Fruit fly (Drosophila melanogaster) whole organism, prepupa: Measurements from ENCODE around the gene Naglu.
A peak's percentile ranks its signal among the peaks of the same experiment; 100 is the strongest.

ENCODE experiments used
- Blimp-1 ChIP-seq: fragments of 200-800 bp; sonication (Bioruptor generic); optimal IDR thresholded peaks from 3 replicates; lab custom pipeline; 2017; ENCODE audit warnings: missing biosample characterization, missing genetic modification characterization, mild to moderate bottlenecking, moderate library complexity, missing genetic modification reagents
- CG11294 ChIP-seq: fragments of 200-800 bp; sonication (Bioruptor generic); IDR thresholded peaks from 2 replicates; pipeline ENCODE4 v1.3.6; 2022; ENCODE audit warnings: missing biosample characterization, missing genetic modification characterization
- CG11762 ChIP-seq: fragments of 200-800 bp; sonication (Bioruptor generic); optimal IDR thresholded peaks from 3 replicates; lab custom pipeline; 2016; ENCODE audit warnings: missing biosample characterization, missing genetic modification characterization; ENCODE audit not compliant: insufficient read depth
- CG11902 ChIP-seq: fragments of 200-800 bp; sonication (Bioruptor generic); optimal IDR thresholded peaks from 3 replicates; lab custom pipeline; 2016; ENCODE audit warnings: missing biosample characterization, missing genetic modification characterization
- CG15336 ChIP-seq: fragments of 200-800 bp; sonication (Bioruptor generic); IDR thresholded peaks from 2 replicates; pipeline ENCODE4 v1.3.6; 2022; ENCODE audit warnings: missing biosample characterization, missing genetic modification characterization
- CG1621 ChIP-seq: fragments of 200-800 bp; sonication (Bioruptor generic); optimal IDR thresholded peaks from 3 replicates; lab custom pipeline; 2018; ENCODE audit warnings: missing biosample characterization, mild to moderate bottlenecking, missing genetic modification characterization
- CG3032 ChIP-seq: fragments of 200-800 bp; optimal IDR thresholded peaks from 2 replicates; lab custom pipeline; 2019; ENCODE audit warnings: missing biosample characterization, mild to moderate bottlenecking, missing genetic modification characterization, moderate library complexity
- CG31627 ChIP-seq: fragments of 200-800 bp; sonication (Bioruptor generic); optimal IDR thresholded peaks from 3 replicates; lab custom pipeline; 2016; ENCODE audit warnings: missing biosample characterization, missing genetic modification characterization
- CG32006 ChIP-seq: fragments of 200-800 bp; sonication (Bioruptor generic); optimal IDR thresholded peaks from 3 replicates; lab custom pipeline; 2017; ENCODE audit warnings: missing biosample characterization, mild to moderate bottlenecking, missing genetic modification characterization
- CG34406 ChIP-seq: fragments of 200-800 bp; sonication (Bioruptor generic); optimal IDR thresholded peaks from 3 replicates; lab custom pipeline; 2016; ENCODE audit warnings: missing biosample characterization, missing genetic modification characterization
- CG6792 ChIP-seq: fragments of 200-800 bp; sonication (Bioruptor generic); optimal IDR thresholded peaks from 3 replicates; lab custom pipeline; 2016; ENCODE audit warnings: missing biosample characterization, missing genetic modification characterization
- CG6808 ChIP-seq: fragments of 200-800 bp; sonication (Bioruptor generic); optimal IDR thresholded peaks from 3 replicates; lab custom pipeline; 2017; ENCODE audit warnings: missing biosample characterization, missing genetic modification characterization, mild to moderate bottlenecking, moderate library complexity, missing genetic modification reagents
- CG6854 ChIP-seq: fragments of 200-800 bp; sonication (Bioruptor generic); optimal IDR thresholded peaks from 2 replicates; lab custom pipeline; 2017; ENCODE audit warnings: missing biosample characterization, mild to moderate bottlenecking, missing genetic modification characterization
- CG8319 ChIP-seq: fragments of 200-800 bp; sonication (Bioruptor generic); optimal IDR thresholded peaks from 3 replicates; lab custom pipeline; 2016; ENCODE audit warnings: missing biosample characterization, missing genetic modification characterization
- CG8632 ChIP-seq: fragments of 200-800 bp; sonication (Bioruptor generic); optimal IDR thresholded peaks from 3 replicates; lab custom pipeline; 2016; ENCODE audit warnings: missing biosample characterization, missing genetic modification characterization
- CG9139 ChIP-seq: fragments of 200-800 bp; sonication (Bioruptor generic); optimal IDR thresholded peaks from 3 replicates; lab custom pipeline; 2017; ENCODE audit warnings: missing biosample characterization, mild to moderate bottlenecking, missing genetic modification characterization
- Eip75B ChIP-seq: fragments of 200-800 bp; sonication (Bioruptor generic); optimal IDR thresholded peaks from 3 replicates; lab custom pipeline; 2016; ENCODE audit warnings: missing biosample characterization, missing genetic modification characterization
- Eip78C ChIP-seq: fragments of 200-800 bp; sonication (Bioruptor generic); peaks from one replicate; lab custom pipeline; 2016; ENCODE audit warnings: missing biosample characterization, missing genetic modification characterization
- Eip93F ChIP-seq: fragments of 200-800 bp; sonication (Bioruptor generic); optimal IDR thresholded peaks from 2 replicates; lab custom pipeline; 2016; ENCODE audit warnings: missing biosample characterization, mild to moderate bottlenecking, missing genetic modification characterization
- Ets21C ChIP-seq: fragments of 200-800 bp; sonication (Bioruptor generic); optimal IDR thresholded peaks from 3 replicates; lab custom pipeline; 2016; ENCODE audit warnings: missing biosample characterization, missing genetic modification characterization
- Met ChIP-seq: fragments of 200-800 bp; sonication (Bioruptor generic); optimal IDR thresholded peaks from 3 replicates; lab custom pipeline; 2016; ENCODE audit warnings: missing biosample characterization, missing genetic modification characterization
- OdsH ChIP-seq: fragments of 200-800 bp; sonication (Bioruptor generic); optimal IDR thresholded peaks from 3 replicates; lab custom pipeline; 2016; ENCODE audit warnings: missing biosample characterization, missing genetic modification characterization
- Sox102F ChIP-seq: fragments of 200-800 bp; sonication (Bioruptor generic); optimal IDR thresholded peaks from 2 replicates; lab custom pipeline; 2016; ENCODE audit warnings: missing biosample characterization, mild to moderate bottlenecking, missing genetic modification characterization
- Sox14 ChIP-seq: fragments of 200-800 bp; sonication (Bioruptor generic); optimal IDR thresholded peaks from 3 replicates; lab custom pipeline; 2016; ENCODE audit warnings: missing biosample characterization, missing genetic modification characterization
- Sox15 ChIP-seq: fragments of 200-800 bp; sonication (Bioruptor generic); optimal IDR thresholded peaks from 3 replicates; lab custom pipeline; 2016; ENCODE audit warnings: missing biosample characterization, missing genetic modification characterization
- dac ChIP-seq: fragments of 200-800 bp; sonication (Bioruptor generic); optimal IDR thresholded peaks from 2 replicates; lab custom pipeline; 2017; ENCODE audit warnings: missing biosample characterization, mild to moderate bottlenecking, missing genetic modification characterization
- eg ChIP-seq: fragments of 200-800 bp; sonication (Bioruptor generic); IDR thresholded peaks from 3 replicates; pipeline ENCODE4 v1.3.6; 2022; ENCODE audit warnings: missing biosample characterization, missing genetic modification characterization
- esn ChIP-seq: fragments of 200-800 bp; sonication (Bioruptor generic); optimal IDR thresholded peaks from 2 replicates; lab custom pipeline; 2016; ENCODE audit warnings: missing biosample characterization, mild to moderate bottlenecking, missing genetic modification characterization, moderate library complexity
- fd59A ChIP-seq: fragments of 200-800 bp; sonication (Bioruptor generic); optimal IDR thresholded peaks from 2 replicates; lab custom pipeline; 2017; ENCODE audit warnings: missing biosample characterization, mild to moderate bottlenecking, missing genetic modification characterization, missing genetic modification reagents
- fd85E ChIP-seq: fragments of 200-800 bp; sonication (Bioruptor generic); optimal IDR thresholded peaks from 3 replicates; lab custom pipeline; 2016; ENCODE audit warnings: missing biosample characterization, missing genetic modification characterization
- lz ChIP-seq: fragments of 200-800 bp; sonication (Bioruptor generic); optimal IDR thresholded peaks from 3 replicates; lab custom pipeline; 2016; ENCODE audit warnings: missing biosample characterization, missing genetic modification characterization
- salr ChIP-seq, 2 experiments: fragments of 200-800 bp; sonication (Bioruptor generic); optimal IDR thresholded peaks; 3 replicates each; lab custom pipeline; 2016 to 2018; ENCODE audit warnings: missing biosample characterization in 2 of 2, missing genetic modification characterization in 2 of 2, mild to moderate bottlenecking in 1 of 2
- spab ChIP-seq: fragments of 200-800 bp; sonication (Bioruptor generic); optimal IDR thresholded peaks from 2 replicates; lab custom pipeline; 2017; ENCODE audit warnings: missing biosample characterization, mild to moderate bottlenecking, missing genetic modification characterization, missing genetic modification reagents
- ss ChIP-seq, 2 experiments: fragments of 200-800 bp; sonication (Bioruptor generic); optimal IDR thresholded peaks; 2 replicates in 1 of 2; 3 replicates in 1 of 2; lab custom pipeline; 2017 to 2018; ENCODE audit warnings: mild to moderate bottlenecking in 2 of 2, missing biosample characterization in 2 of 2, missing genetic modification characterization in 2 of 2, moderate library complexity in 1 of 2
- svp ChIP-seq: fragments of 200-800 bp; sonication (Bioruptor generic); peaks from one replicate; lab custom pipeline; 2016; ENCODE audit warnings: missing biosample characterization, missing genetic modification characterization
- vri ChIP-seq: fragments of 200-800 bp; sonication (Bioruptor generic); optimal IDR thresholded peaks from 3 replicates; lab custom pipeline; 2016; ENCODE audit warnings: missing biosample characterization, mild to moderate bottlenecking, missing genetic modification characterization

Naglu gene

dm6 chr2L:8426801-8427200 lies 15.1 kb upstream of the Naglu start:
- TF ChIP-seq svp (GFP tag; lab: Kevin White, UChicago) (peak; percentile 74), Blimp-1 (GFP tag; lab: Kevin White, UChicago) (no peak)

DNA sequence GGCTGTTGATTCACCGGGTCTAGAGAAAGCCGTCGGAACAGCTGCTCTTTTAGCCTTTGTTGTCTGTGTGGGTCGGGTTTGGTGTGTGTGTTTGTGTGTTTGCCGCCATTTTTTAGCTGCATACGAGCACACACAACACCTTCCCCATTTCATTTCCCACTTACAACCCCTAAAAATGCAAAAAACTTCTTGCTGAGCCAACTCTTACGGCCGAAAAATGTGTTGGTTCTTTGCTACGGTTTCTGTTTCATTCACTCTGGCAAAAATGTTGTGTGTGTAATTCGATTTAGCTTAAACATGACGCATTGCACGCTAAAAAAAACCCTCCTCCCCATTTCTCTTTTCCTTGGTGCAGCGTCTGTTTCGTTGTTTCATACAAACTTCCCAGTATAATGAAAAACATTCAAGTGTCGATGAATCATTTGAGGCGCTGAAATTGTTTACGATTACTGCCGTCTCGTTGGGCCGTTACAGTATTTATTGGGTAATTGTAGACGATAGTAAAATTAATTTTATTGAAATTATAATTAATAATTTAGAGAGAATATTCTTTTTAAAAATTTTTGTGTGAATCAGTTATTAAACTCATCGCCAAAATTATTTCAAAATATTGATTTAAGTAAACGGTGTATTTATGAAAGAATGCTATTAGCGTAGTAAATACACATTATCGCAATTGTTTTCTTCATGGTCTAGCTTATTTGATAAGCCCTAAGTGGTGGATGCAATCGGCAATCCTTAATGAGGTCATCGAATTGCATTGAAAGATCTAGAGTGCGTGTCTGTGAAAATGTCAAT lies 14.5 kb upstream of the Naglu start:
- TF ChIP-seq vri (GFP tag; lab: Kevin White, UChicago) (peak; percentile 42), CG15336 (0 out of 2 replicates have a peak, but pooled peaks have one; percentile 9), Ets21C (GFP tag; lab: Kevin White, UChicago) (no peak), CG6792 (no peak), CG8632 (GFP tag; lab: Kevin White, UChicago) (no peak), lz (GFP tag; lab: Kevin White, UChicago) (no peak), eg (no peak), CG31627 (no peak), dac (GFP tag; lab: Kevin White, UChicago) (no peak), spab (GFP tag; lab: Kevin White, UChicago) (no peak), Sox14 (GFP tag; lab: Kevin White, UChicago) (no peak), CG6808 (GFP tag; lab: Kevin White, UChicago) (no peak), Eip75B (GFP tag; lab: Kevin White, UChicago) (no peak), CG9139 (GFP tag; lab: Kevin White, UChicago) (no peak), svp (GFP tag; lab: Kevin White, UChicago) (peak; percentile 85), Eip93F (GFP tag; lab: Kevin White, UChicago) (peak; percentile 72), OdsH (GFP tag; lab: Kevin White, UChicago) (no peak), esn (peak; percentile 5), Sox102F (GFP tag; lab: Kevin White, UChicago) (no peak), salr (GFP tag; optimal IDR thresholded peaks at IDR 0.05; lab: Kevin White, UChicago) (no peak), Eip78C (GFP tag; lab: Kevin White, UChicago) (peak; percentile 57), Sox15 (no peak), CG11762 (GFP tag; lab: Kevin White, UChicago) (no peak), CG34406 (GFP tag; lab: Kevin White, UChicago) (no peak)
- TF ChIP-seq, all 60 proteins: peak for 6

DNA sequence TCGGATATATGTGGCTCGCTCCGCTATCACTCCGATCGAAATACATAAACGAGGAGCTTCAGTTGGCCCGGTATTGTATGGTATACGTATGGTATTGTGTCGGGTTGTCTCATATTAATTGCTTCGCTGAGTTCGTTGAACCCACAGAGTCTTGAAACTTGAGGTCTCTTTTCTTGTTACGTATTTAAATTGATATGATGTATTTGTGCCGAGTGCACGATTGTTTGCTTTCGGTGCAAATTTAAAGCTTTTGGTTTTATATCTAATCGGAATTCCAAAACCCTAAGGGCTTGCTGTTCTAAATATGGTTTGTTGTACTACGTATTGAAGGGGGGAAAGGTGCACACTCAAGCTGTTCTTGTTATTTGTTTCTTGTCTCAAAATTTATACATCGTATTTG lies 13.5 kb upstream of the Naglu start:
- TF ChIP-seq CG11902 (GFP tag; lab: Kevin White, UChicago), result no peak
- peak; percentile 68 for TF ChIP-seq vri (GFP tag; lab: Kevin White, UChicago)

dm6 chr2L:8424662-8425208 lies 13.1 kb upstream of the Naglu start:
- TF ChIP-seq fd59A (GFP tag; lab: Kevin White, UChicago) (no peak), CG8319 (GFP tag; lab: Kevin White, UChicago) (no peak), CG11294 (GFP tag; lab: Robert Waterston, UW) (no peak), ss (GFP tag; optimal IDR thresholded peaks at IDR 0.05; lab: Kevin White, UChicago) (no peak), fd85E (GFP tag; lab: Kevin White, UChicago) (no peak), CG32006 (no peak), Blimp-1 (GFP tag; lab: Kevin White, UChicago) (no peak), vri (GFP tag; lab: Kevin White, UChicago) (no peak), spab (GFP tag; lab: Kevin White, UChicago) (no peak), CG3032 (tag; lab: Kevin White, UChicago) (no peak), CG6854 (GFP tag; lab: Kevin White, UChicago) (no peak), CG1621 (tag; lab: Kevin White, UChicago) (no peak), salr (GFP tag; optimal IDR thresholded peaks at IDR 0.05; lab: Kevin White, UChicago) (no peak), Met (GFP tag; lab: Kevin White, UChicago) (no peak)
